Worm (Caenorhabditis elegans): ENCODE results near the gene sel-15.
A peak's percentile ranks its signal among the peaks of the same experiment; 100 is the strongest.

Gene sel-15

DNA sequence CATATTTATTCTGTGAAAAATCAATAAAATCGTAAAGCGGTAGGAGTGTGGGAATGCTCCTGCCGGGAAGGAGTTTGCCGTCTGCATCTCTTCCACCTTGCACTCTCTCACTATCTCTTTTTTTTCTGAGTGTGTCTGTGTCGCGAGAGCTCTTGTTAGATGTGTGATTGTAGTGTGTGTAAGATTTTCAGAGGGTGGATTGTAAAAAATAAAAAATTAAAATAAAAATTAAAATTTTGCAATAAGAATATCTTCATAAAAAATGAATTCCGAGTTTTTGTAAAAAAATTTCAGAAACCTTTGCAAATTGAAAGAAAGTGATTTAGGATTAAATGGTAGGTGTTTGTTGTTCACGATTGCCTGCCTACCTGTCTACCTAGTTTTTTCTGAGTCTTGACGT lies at the start of gene sel-15:
Gene sel-15, minus strand, starts transcription at position 101 of the 400 bp plus-strand sequence.
- TF ChIP-seq zag-1 (tag; optimal IDR thresholded peaks at IDR 0.05) (no peak), elt-1 (tag; optimal IDR thresholded peaks at IDR 0.05) (no peak), crh-2 (tag; optimal IDR thresholded peaks at IDR 0.05) (no peak), ztf-11 (tag; optimal IDR thresholded peaks at IDR 0.05) (no peak), lin-13 (GFP tag; optimal IDR thresholded peaks at IDR 0.05) (no peak), F13H6.1 (tag; optimal IDR thresholded peaks at IDR 0.05) (no peak), unc-39 (tag; optimal IDR thresholded peaks at IDR 0.05) (no peak), lsy-2 (tag; optimal IDR thresholded peaks at IDR 0.05) (no peak), unc-62 (GFP tag; optimal IDR thresholded peaks at IDR 0.05) (no peak), snpc-4 (tag; optimal IDR thresholded peaks at IDR 0.05) (no peak), mbf-1 (tag; optimal IDR thresholded peaks at IDR 0.05) (no peak), Y55F3AM.14 (GFP tag; optimal IDR thresholded peaks at IDR 0.05) (no peak), nhr-25 (tag; optimal IDR thresholded peaks at IDR 0.05) (no peak), lin-11 (tag; optimal IDR thresholded peaks at IDR 0.05) (no peak), ceh-82 (tag; optimal IDR thresholded peaks at IDR 0.05) (no peak), sem-4 (tag; optimal IDR thresholded peaks at IDR 0.05) (no peak), peb-1 (tag; optimal IDR thresholded peaks at IDR 0.05) (no peak)

DNA sequence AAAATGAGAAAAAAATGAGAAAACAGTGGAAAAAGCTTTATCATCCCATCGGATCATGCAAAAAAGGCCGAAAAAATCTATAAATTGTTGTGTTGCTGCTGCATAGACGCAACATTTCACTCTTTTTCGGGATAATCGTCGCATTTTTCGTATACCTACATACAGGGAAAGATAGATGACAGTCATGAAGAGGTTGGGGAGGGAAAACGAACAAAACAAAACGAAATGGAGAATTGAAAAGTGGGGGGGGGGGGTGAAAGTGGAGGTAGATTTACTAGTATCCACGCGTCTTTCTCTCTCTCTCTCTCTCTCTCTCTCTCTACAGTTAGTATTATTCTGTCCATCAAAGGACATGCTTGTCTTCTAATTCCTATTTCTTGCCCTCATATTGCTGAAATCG lies 48.2 kb upstream of the sel-15 start:
- TF ChIP-seq blmp-1 (tag; optimal IDR thresholded peaks at IDR 0.05; ENCODE audit: insufficient read depth) (peak; percentile 7), unc-62 (GFP tag; optimal IDR thresholded peaks at IDR 0.05) (no peak), aly-2 (tag; optimal IDR thresholded peaks at IDR 0.05) (no peak)

DNA sequence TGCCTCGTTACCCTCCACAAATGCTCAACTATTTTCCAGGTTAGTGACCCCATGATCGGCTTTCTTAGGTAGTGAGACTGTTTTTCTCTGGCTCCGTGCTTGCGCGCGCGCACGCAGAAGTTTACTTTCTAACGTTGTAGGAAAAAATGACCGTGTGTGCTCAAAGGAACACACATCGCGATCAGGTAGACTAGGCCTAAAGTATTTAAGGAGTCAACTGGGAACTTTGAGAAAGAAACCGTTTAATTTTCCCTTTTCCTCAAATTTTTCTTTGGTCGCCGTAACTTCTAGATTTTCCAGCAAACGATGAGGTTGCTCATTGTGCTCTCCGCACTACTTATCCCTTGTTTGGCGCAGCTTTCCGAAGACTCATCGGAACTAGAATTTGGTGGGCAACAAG lies 44.1 kb upstream of the sel-15 start, which contains the start of gene idpp-1:
Gene idpp-1, plus strand, starts transcription at position 301 of the 400 bp plus-strand sequence.
- TF ChIP-seq nhr-11 (tag; optimal IDR thresholded peaks at IDR 0.05) (no peak), elt-1 (tag; optimal IDR thresholded peaks at IDR 0.05) (no peak), nhr-237 (tag; optimal IDR thresholded peaks at IDR 0.05) (no peak), ztf-1 (GFP tag; conservative IDR thresholded peaks at IDR 0.05) (no peak), ZK546.5 (tag; optimal IDR thresholded peaks at IDR 0.05) (no peak), nhr-12 (tag; optimal IDR thresholded peaks at IDR 0.05) (no peak), sma-9 (GFP tag; optimal IDR thresholded peaks at IDR 0.05) (no peak), sma-9 (tag; optimal IDR thresholded peaks at IDR 0.05) (no peak), R02D3.7 (tag; optimal IDR thresholded peaks at IDR 0.05) (no peak), unc-55 (GFP tag; optimal IDR thresholded peaks at IDR 0.05) (no peak), ama-1 (optimal IDR thresholded peaks at IDR 0.05) (no peak), nhr-25 (tag; optimal IDR thresholded peaks at IDR 0.05) (no peak), ceh-16 (tag; optimal IDR thresholded peaks at IDR 0.05) (no peak), crh-2 (tag; optimal IDR thresholded peaks at IDR 0.05) (no peak), peb-1 (tag; optimal IDR thresholded peaks at IDR 0.05) (no peak), skn-1 (tag; optimal IDR thresholded peaks at IDR 0.05) (no peak)

DNA sequence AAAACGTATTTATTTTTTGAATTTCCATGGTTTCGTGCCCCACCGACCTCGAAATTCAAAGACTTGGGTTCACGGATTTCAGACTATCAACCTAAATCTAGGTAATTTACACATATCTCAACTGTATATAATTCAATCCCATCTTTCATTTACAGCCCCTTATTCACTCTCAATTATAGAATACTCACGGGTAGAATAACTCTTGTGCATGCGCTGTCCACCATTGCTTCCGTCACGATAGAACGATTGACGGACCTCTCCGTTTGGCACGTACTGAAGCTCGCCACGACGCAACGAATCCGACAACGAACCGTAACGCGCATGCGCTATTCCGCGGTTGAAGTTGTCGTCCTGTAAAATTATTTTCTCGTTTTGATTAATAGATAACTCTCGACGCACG lies 32.4 kb upstream of the sel-15 start:
- no peak for TF ChIP-seq nhr-10 (tag; optimal IDR thresholded peaks at IDR 0.05)
- no peak for TF ChIP-seq ztf-1 (GFP tag; conservative IDR thresholded peaks at IDR 0.05)
- no peak for TF ChIP-seq sma-3 (GFP tag; optimal IDR thresholded peaks at IDR 0.05)
- TF ChIP-seq nhr-23 (tag; optimal IDR thresholded peaks at IDR 0.05), result no peak
- TF ChIP-seq sem-4 (tag; optimal IDR thresholded peaks at IDR 0.05), result no peak

DNA sequence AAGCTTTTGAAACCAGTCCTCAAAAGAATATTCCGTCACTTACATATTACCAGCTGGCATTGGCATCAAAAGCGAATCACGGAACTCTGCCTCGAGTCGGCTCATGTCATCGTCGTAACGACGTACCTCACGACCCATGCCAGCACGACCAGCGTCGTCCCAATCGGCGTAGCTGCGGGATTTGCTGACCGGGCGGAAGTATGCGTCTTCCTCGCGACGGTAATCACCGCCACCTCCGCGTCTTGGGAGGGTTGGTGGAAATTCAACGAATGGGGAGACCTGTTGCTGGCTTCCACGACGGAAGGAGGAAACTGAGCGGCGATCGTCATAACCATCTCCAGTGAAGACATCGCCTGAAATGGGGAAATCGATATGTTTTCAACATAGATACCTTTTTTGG lies 31.8 kb upstream of the sel-15 start:
- TF ChIP-seq lin-39 (tag; optimal IDR thresholded peaks at IDR 0.05), result no peak
- TF ChIP-seq ceh-82 (tag; optimal IDR thresholded peaks at IDR 0.05), result no peak
- no peak for TF ChIP-seq nhr-237 (tag; optimal IDR thresholded peaks at IDR 0.05)
- no peak for TF ChIP-seq nhr-10 (tag; optimal IDR thresholded peaks at IDR 0.05)
- no peak for TF ChIP-seq crh-2 (tag; optimal IDR thresholded peaks at IDR 0.05)
- TF ChIP-seq skn-1 (tag; optimal IDR thresholded peaks at IDR 0.05), result no peak
- no peak for TF ChIP-seq elt-1 (tag; optimal IDR thresholded peaks at IDR 0.05)
- no peak for TF ChIP-seq lin-13 (GFP tag; optimal IDR thresholded peaks at IDR 0.05)
- TF ChIP-seq ztf-1 (GFP tag; conservative IDR thresholded peaks at IDR 0.05), result no peak
